Worm (Caenorhabditis elegans): ENCODE measurements around the gene ubq-1.

ubq-1 gene

ce11 chrIII:5938790-5939452 is 1.1 kb upstream of the ubq-1 start:
- TF ChIP-seq gmeb-1 (tag; optimal IDR thresholded peaks at IDR 0.05) (peak; percentile 13), blmp-1 (tag; optimal IDR thresholded peaks at IDR 0.05; ENCODE audit: insufficient read depth) (no peak), elt-1 (tag; optimal IDR thresholded peaks at IDR 0.05) (no peak), fos-1 (tag; optimal IDR thresholded peaks at IDR 0.05) (peak; percentile 55), nhr-10 (tag; optimal IDR thresholded peaks at IDR 0.05) (no peak)

ce11 chrIII:5940525-5940974 is 496 bp downstream of the ubq-1 start:
- TF ChIP-seq blmp-1 (tag; optimal IDR thresholded peaks at IDR 0.05; ENCODE audit: insufficient read depth) = peak; percentile 68
- TF ChIP-seq sem-4 (tag; optimal IDR thresholded peaks at IDR 0.05) = peak; percentile 80
- TF ChIP-seq nhr-11 (tag; optimal IDR thresholded peaks at IDR 0.05) = no peak
- peak; percentile 82 for TF ChIP-seq C34F6.9 (tag; optimal IDR thresholded peaks at IDR 0.05)
- TF ChIP-seq nhr-23 (tag; optimal IDR thresholded peaks at IDR 0.05) = no peak
- peak; percentile 73 for TF ChIP-seq fos-1 (tag; optimal IDR thresholded peaks at IDR 0.05)
- TF ChIP-seq ceh-82 (tag; optimal IDR thresholded peaks at IDR 0.05) = no peak
- peak; percentile 56 for TF ChIP-seq skn-1 (tag; optimal IDR thresholded peaks at IDR 0.05)
- TF ChIP-seq snpc-4 (tag; optimal IDR thresholded peaks at IDR 0.05) = peak; percentile 48
- TF ChIP-seq nhr-129 (tag; optimal IDR thresholded peaks at IDR 0.05) = peak; percentile 96
- TF ChIP-seq unc-62 (GFP tag; optimal IDR thresholded peaks at IDR 0.05) = no peak
- peak; percentile 63 for TF ChIP-seq crh-2 (tag; optimal IDR thresholded peaks at IDR 0.05)
- TF ChIP-seq nhr-237 (tag; optimal IDR thresholded peaks at IDR 0.05) = no peak
- peak; percentile 52 for TF ChIP-seq egl-27 (tag; optimal IDR thresholded peaks at IDR 0.05)
- peak; percentile 56 for TF ChIP-seq sma-3 (GFP tag; optimal IDR thresholded peaks at IDR 0.05)
- TF ChIP-seq nhr-21 (tag; optimal IDR thresholded peaks at IDR 0.05) = peak; percentile 66
- peak; percentile 35 for TF ChIP-seq gmeb-1 (tag; optimal IDR thresholded peaks at IDR 0.05)
- no peak for TF ChIP-seq elt-3 (tag; optimal IDR thresholded peaks at IDR 0.05)
- no peak for TF ChIP-seq unc-39 (tag; optimal IDR thresholded peaks at IDR 0.05)
- TF ChIP-seq unc-55 (GFP tag; optimal IDR thresholded peaks at IDR 0.05) = peak; percentile 75
- TF ChIP-seq lin-39 (tag; optimal IDR thresholded peaks at IDR 0.05) = no peak
- no peak for TF ChIP-seq elt-1 (tag; optimal IDR thresholded peaks at IDR 0.05)
- TF ChIP-seq nhr-25 (tag; optimal IDR thresholded peaks at IDR 0.05) = peak; percentile 72
- no peak for TF ChIP-seq ceh-16 (tag; optimal IDR thresholded peaks at IDR 0.05)
- TF ChIP-seq lsy-2 (tag; optimal IDR thresholded peaks at IDR 0.05) = peak; percentile 25 to 70
- no peak for TF ChIP-seq dmd-4 (tag; optimal IDR thresholded peaks at IDR 0.05)
- TF ChIP-seq F13H6.1 (tag; optimal IDR thresholded peaks at IDR 0.05) = peak; percentile 40
- TF ChIP-seq ama-1 (optimal IDR thresholded peaks at IDR 0.05) = peak; percentile 98
- TF ChIP-seq aly-2 (tag; optimal IDR thresholded peaks at IDR 0.05) = no peak
- no peak for TF ChIP-seq nhr-12 (tag; optimal IDR thresholded peaks at IDR 0.05)
- no peak for TF ChIP-seq ztf-11 (tag; optimal IDR thresholded peaks at IDR 0.05)
- TF ChIP-seq mdl-1 (tag; optimal IDR thresholded peaks at IDR 0.05) = peak; percentile 86 to 95
- TF ChIP-seq nhr-10 (tag; optimal IDR thresholded peaks at IDR 0.05) = no peak
- no peak for TF ChIP-seq ZK546.5 (tag; optimal IDR thresholded peaks at IDR 0.05)
- TF ChIP-seq lin-11 (tag; optimal IDR thresholded peaks at IDR 0.05) = peak; percentile 78
- peak; percentile 60 for TF ChIP-seq lin-13 (GFP tag; optimal IDR thresholded peaks at IDR 0.05)
- no peak for TF ChIP-seq nhr-77 (tag; optimal IDR thresholded peaks at IDR 0.05)
- no peak for TF ChIP-seq mbf-1 (tag; optimal IDR thresholded peaks at IDR 0.05)
- peak; percentile 9 for TF ChIP-seq peb-1 (tag; optimal IDR thresholded peaks at IDR 0.05)
- TF ChIP-seq nhr-6 (tag; optimal IDR thresholded peaks at IDR 0.05) = no peak
- peak; percentile 67 for TF ChIP-seq sma-9 (GFP tag; optimal IDR thresholded peaks at IDR 0.05)
- no peak for TF ChIP-seq sma-9 (tag; optimal IDR thresholded peaks at IDR 0.05)
- peak; percentile 75 for TF ChIP-seq ztf-4 (tag; optimal IDR thresholded peaks at IDR 0.05)
- TF ChIP-seq zag-1 (tag; optimal IDR thresholded peaks at IDR 0.05) = no peak
- no peak for TF ChIP-seq alr-1 (tag; optimal IDR thresholded peaks at IDR 0.05)
- peak; percentile 14 for TF ChIP-seq mab-5 (tag; optimal IDR thresholded peaks at IDR 0.05)
- 0 out of 2 replicates have a peak, but pooled peaks have one; percentile 65 for TF ChIP-seq ztf-1 (GFP tag; conservative IDR thresholded peaks at IDR 0.05)
- no peak for TF ChIP-seq Y55F3AM.14 (GFP tag; optimal IDR thresholded peaks at IDR 0.05)
- no peak for TF ChIP-seq R02D3.7 (tag; optimal IDR thresholded peaks at IDR 0.05)
